Fruit fly (Drosophila melanogaster): Measurements from ENCODE around the gene bbx.
A peak's percentile ranks its signal among the peaks of the same experiment; 100 is the strongest.

Gene bbx

DNA sequence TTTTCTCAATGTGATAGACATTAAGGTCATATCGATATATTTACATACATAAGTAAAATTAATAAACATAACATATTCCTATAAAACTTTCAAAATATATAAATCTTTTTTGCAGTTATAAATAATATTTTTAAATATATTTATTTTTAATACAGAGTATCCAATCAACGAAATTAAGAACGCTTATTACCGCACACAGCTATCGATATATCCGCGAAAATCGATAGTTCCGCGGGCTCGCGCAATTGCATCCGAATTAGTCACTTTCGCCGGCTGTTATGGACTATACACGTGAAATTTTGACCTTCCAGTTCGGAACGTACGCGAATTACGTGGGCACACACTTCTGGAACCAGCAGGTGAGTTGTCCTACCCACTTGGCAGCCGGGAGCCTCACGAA, 25.9 kb downstream of the bbx start, which contains the start of gene mst (continued):
- TF ChIP-seq CG10543 (GFP tag; optimal IDR thresholded peaks at IDR 0.05), result no peak
- TF ChIP-seq Dref (GFP tag; IDR thresholded peaks at IDR 0.05), result peak; percentile 64
- no peak for TF ChIP-seq CG2889 (GFP tag; IDR thresholded peaks at IDR 0.05)
- no peak for TF ChIP-seq D (optimal IDR thresholded peaks at IDR 0.05)
- no peak for TF ChIP-seq D (GFP tag; optimal IDR thresholded peaks at IDR 0.05)
- no peak for TF ChIP-seq CG4404 (GFP tag; IDR thresholded peaks at IDR 0.05)
- TF ChIP-seq Atf-2 (GFP tag; optimal IDR thresholded peaks at IDR 0.05), result no peak
- no peak for TF ChIP-seq corto (GFP tag; optimal IDR thresholded peaks at IDR 0.05)
- no peak for TF ChIP-seq pan (optimal IDR thresholded peaks at IDR 0.05)
- no peak for TF ChIP-seq pan (GFP tag; optimal IDR thresholded peaks at IDR 0.05 in 1 of 2, IDR thresholded peaks at IDR 0.05 in 1 of 2)
- TF ChIP-seq schlank (tag; optimal IDR thresholded peaks at IDR 0.05), result no peak
- TF ChIP-seq GATAe (GFP tag; conservative IDR thresholded peaks at IDR 0.05), result no peak
- TF ChIP-seq slbo (GFP tag; IDR thresholded peaks at IDR 0.05), result no peak
- 0 out of 3 replicates have a peak, but pooled peaks have one; percentile 28 for TF ChIP-seq hb (GFP tag; IDR thresholded peaks at IDR 0.05; ENCODE audit: partially characterized antibody)
- TF ChIP-seq CG14860 (GFP tag; IDR thresholded peaks at IDR 0.05; ENCODE audit: partially characterized antibody), result peak; percentile 46; the same call in 1 of the 3 replicates
- TF ChIP-seq CG34376 (GFP tag; optimal IDR thresholded peaks at IDR 0.05), result no peak
- no peak for TF ChIP-seq ewg (GFP tag; optimal IDR thresholded peaks at IDR 0.05)
- TF ChIP-seq D19A (tag; optimal IDR thresholded peaks at IDR 0.05), result peak; percentile 53
- no peak for TF ChIP-seq btn (GFP tag; optimal IDR thresholded peaks at IDR 0.05)
- no peak for TF ChIP-seq CG17361 (GFP tag; IDR thresholded peaks at IDR 0.05)
- no peak for TF ChIP-seq cato (GFP tag; optimal IDR thresholded peaks at IDR 0.05; ENCODE audit: borderline replicate concordance)
- TF ChIP-seq Blimp-1 (GFP tag; optimal IDR thresholded peaks at IDR 0.05), result no peak
- TF ChIP-seq H2.0 (GFP tag; IDR thresholded peaks at IDR 0.05), result no peak
- TF ChIP-seq dmrt11E (tag; optimal IDR thresholded peaks at IDR 0.05), result no peak
- peak; percentile 83 for TF ChIP-seq Dll (GFP tag; IDR thresholded peaks at IDR 0.05; ENCODE audit: partially characterized antibody)
- no peak for TF ChIP-seq CG15479 (GFP tag; optimal IDR thresholded peaks at IDR 0.05)
- TF ChIP-seq gcm (GFP tag; optimal IDR thresholded peaks at IDR 0.05), result no peak
- no peak for TF ChIP-seq ham (GFP tag; IDR thresholded peaks at IDR 0.05)
- TF ChIP-seq Mad (GFP tag; optimal IDR thresholded peaks at IDR 0.05), result no peak
- TF ChIP-seq kni (GFP tag; optimal IDR thresholded peaks at IDR 0.05), result no peak
- peak; percentile 76 for TF ChIP-seq CG13624 (GFP tag; optimal IDR thresholded peaks at IDR 0.05)
- peak; percentile 70 for TF ChIP-seq CG34224 (GFP tag; IDR thresholded peaks at IDR 0.05; ENCODE audit: partially characterized antibody)
- TF ChIP-seq Myb (GFP tag; optimal IDR thresholded peaks at IDR 0.05), result no peak
- TF ChIP-seq Six4 (GFP tag; optimal IDR thresholded peaks at IDR 0.05), result no peak
- TF ChIP-seq Bdp1 (GFP tag; optimal IDR thresholded peaks at IDR 0.05), result no peak
- TF ChIP-seq CG4854 (GFP tag; optimal IDR thresholded peaks at IDR 0.05), result no peak
- TF ChIP-seq CG14667 (GFP tag; IDR thresholded peaks at IDR 0.05), result no peak
- TF ChIP-seq Tbp (GFP tag; optimal IDR thresholded peaks at IDR 0.05), result no peak
- no peak for TF ChIP-seq CG16779 (GFP tag; IDR thresholded peaks at IDR 0.05)
- no peak for TF ChIP-seq aop (GFP tag; IDR thresholded peaks at IDR 0.05)
- TF ChIP-seq CG6683 (GFP tag; optimal IDR thresholded peaks at IDR 0.05), result no peak
- no peak for TF ChIP-seq CG7745 (tag; optimal IDR thresholded peaks at IDR 0.05)
- TF ChIP-seq Pdp1 (GFP tag; optimal IDR thresholded peaks at IDR 0.05), result peak in 1 of 2 experiments; percentile 17
- TF ChIP-seq hth (optimal IDR thresholded peaks at IDR 0.05), result no peak
- no peak for TF ChIP-seq TFAM (GFP tag; optimal IDR thresholded peaks at IDR 0.05)
- TF ChIP-seq wdn (GFP tag; IDR thresholded peaks at IDR 0.05), result no peak
- TF ChIP-seq CG2116 (GFP tag; optimal IDR thresholded peaks at IDR 0.05), result peak; percentile 30
- no peak for TF ChIP-seq CG18262 (tag; optimal IDR thresholded peaks at IDR 0.05)
- no peak for TF ChIP-seq CG15514 (GFP tag; optimal IDR thresholded peaks at IDR 0.05)
- TF ChIP-seq Meics (GFP tag; optimal IDR thresholded peaks at IDR 0.05), result no peak
- no peak for TF ChIP-seq bowl (GFP tag; IDR thresholded peaks at IDR 0.05)
- TF ChIP-seq CG18599 (GFP tag; optimal IDR thresholded peaks at IDR 0.05), result no peak

Measured in whole organism, embryonic.